Worm (Caenorhabditis elegans): ENCODE measurements around the gene B0280.7.

ce11 chrIII:7148191-7148590, 36.5 kb upstream of the B0280.7 start:
- no peak for TF ChIP-seq ama-1 (optimal IDR thresholded peaks at IDR 0.05)
- no peak for TF ChIP-seq tbx-11 (GFP tag; IDR thresholded peaks at IDR 0.05)
- no peak for TF ChIP-seq aly-1 (tag; optimal IDR thresholded peaks at IDR 0.05)
- no peak for TF ChIP-seq hmg-4 (GFP tag; optimal IDR thresholded peaks at IDR 0.05)
- no peak for TF ChIP-seq B0310.2 (tag; optimal IDR thresholded peaks at IDR 0.05)
- no peak for TF ChIP-seq ceh-13 (GFP tag; optimal IDR thresholded peaks at IDR 0.05)
- TF ChIP-seq F13C5.2 (tag; optimal IDR thresholded peaks at IDR 0.05), result no peak
